Worm (Caenorhabditis elegans): ENCODE results near the gene C13C4.6.

- TF ChIP-seq tbx-8 (GFP tag; optimal IDR thresholded peaks at IDR 0.05) (no peak), unc-62 (GFP tag; optimal IDR thresholded peaks at IDR 0.05) (no peak), snpc-4 (tag; optimal IDR thresholded peaks at IDR 0.05) (no peak)
Measured at ce11 chrV:12084216-12084615, 37.2 kb upstream of the C13C4.6 start, which contains the start of gene R07B7.8.
